Worm (Caenorhabditis elegans) whole organism, L1 larva: Measurements from ENCODE around the gene R02E4.3.

Experiments used
- C16A3.4 ChIP-seq: fragments of 150-350 bp; optimal IDR thresholded peaks from 2 replicates; lab custom pipeline; 2014; ENCODE audit warnings: missing biosample characterization, missing genetic modification characterization
- aha-1 ChIP-seq: fragments of 150-350 bp; optimal IDR thresholded peaks from 2 replicates; lab custom pipeline; 2014; ENCODE audit warnings: missing biosample characterization, missing genetic modification characterization
- ama-1 ChIP-seq: fragments of 150-350 bp; optimal IDR thresholded peaks from 2 replicates; lab custom pipeline; 2014
- blmp-1 ChIP-seq: fragments of 150-350 bp; optimal IDR thresholded peaks from 2 replicates; lab custom pipeline; 2014; ENCODE audit warnings: missing biosample characterization, missing genetic modification characterization
- dsc-1 ChIP-seq: sonication (generic microtip); optimal IDR thresholded peaks from 2 replicates; lab custom pipeline; 2016; ENCODE audit warnings: mild to moderate bottlenecking, missing genetic modification characterization, missing compliant biosample characterization
- egl-13 ChIP-seq: sonication (generic microtip); optimal IDR thresholded peaks from 2 replicates; lab custom pipeline; 2016; ENCODE audit warnings: missing genotype, missing genetic modification reagents, missing genetic modification characterization, missing compliant biosample characterization
- egl-27 ChIP-seq, 2 experiments: fragments of 150-350 bp in 1 of 2; sonication (generic microtip); optimal IDR thresholded peaks; 3 replicates each; lab custom pipeline; 2017 to 2018; ENCODE audit warnings: missing biosample characterization in 2 of 2, missing genetic modification characterization in 2 of 2, missing genetic modification reagents in 2 of 2
- elt-3 ChIP-seq, 6 experiments: fragments of 150-350 bp in 1 of 6; sonication (generic microtip); optimal IDR thresholded peaks; 2 replicates each; lab custom pipeline; 2017 to 2018; ENCODE audit warnings: missing biosample characterization in 6 of 6, missing genetic modification characterization in 6 of 6, inconsistent platforms in 1 of 6
- ets-5 ChIP-seq: fragments of 200-800 bp; sonication (Bioruptor generic); IDR thresholded peaks from 2 replicates; pipeline ENCODE4 v1.3.6; 2022; ENCODE audit warnings: missing genetic modification characterization, missing compliant biosample characterization
- fkh-10 ChIP-seq: sonication (generic microtip); optimal IDR thresholded peaks from 2 replicates; lab custom pipeline; 2017; ENCODE audit warnings: missing biosample characterization, missing genetic modification reagents, missing genetic modification characterization
- fkh-8 ChIP-seq: sonication (generic microtip); optimal IDR thresholded peaks from 2 replicates; lab custom pipeline; 2016; ENCODE audit warnings: mild to moderate bottlenecking, missing genetic modification characterization, missing compliant biosample characterization
- hlh-17 ChIP-seq: fragments of 200-800 bp; sonication (Bioruptor generic); optimal IDR thresholded peaks from 2 replicates; lab custom pipeline; 2018; ENCODE audit warnings: missing genetic modification characterization, mild to moderate bottlenecking, missing compliant biosample characterization, moderate library complexity, borderline replicate concordance
- hlh-4 ChIP-seq: sonication (generic microtip); optimal IDR thresholded peaks from 2 replicates; lab custom pipeline; 2016; ENCODE audit warnings: mild to moderate bottlenecking, missing genetic modification characterization, missing compliant biosample characterization
- isw-1 ChIP-seq: fragments of 200-800 bp; sonication (Bioruptor generic); IDR thresholded peaks from 2 replicates; pipeline ENCODE4 v1.3.6; 2022; ENCODE audit warnings: missing genetic modification characterization, missing compliant biosample characterization
- lin-13 ChIP-seq: fragments of 150-350 bp; optimal IDR thresholded peaks from 2 replicates; lab custom pipeline; 2014; ENCODE audit warnings: missing biosample characterization, missing genetic modification reagents, missing genetic modification characterization
- lin-14 ChIP-seq: fragments of 200-800 bp; sonication (Bioruptor generic); optimal IDR thresholded peaks from 2 replicates; lab custom pipeline; 2018; ENCODE audit warnings: mild to moderate bottlenecking, missing genetic modification characterization, moderate library complexity, missing compliant biosample characterization
- lin-15B ChIP-seq: fragments of 150-350 bp; sonication (generic microtip); optimal IDR thresholded peaks from 3 replicates; lab custom pipeline; 2014; ENCODE audit warnings: missing biosample characterization, missing genetic modification characterization
- lin-35 ChIP-seq, 2 experiments: fragments of 150-350 bp; optimal IDR thresholded peaks; 2 replicates each; lab custom pipeline; 2014; ENCODE audit warnings: missing biosample characterization in 2 of 2, missing genetic modification characterization in 2 of 2, missing genetic modification reagents in 2 of 2
- lin-39 ChIP-seq: fragments of 150-350 bp; optimal IDR thresholded peaks from 2 replicates; lab custom pipeline; 2014; ENCODE audit warnings: missing biosample characterization, missing genetic modification reagents, missing genetic modification characterization
- lsy-2 ChIP-seq, 2 experiments: fragments of 150-350 bp; optimal IDR thresholded peaks; 2 replicates each; lab custom pipeline; 2014; ENCODE audit warnings: missing biosample characterization in 2 of 2, missing genetic modification characterization in 2 of 2
- mab-9 ChIP-seq: fragments of 200-800 bp; sonication (Bioruptor generic); IDR thresholded peaks from 2 replicates; pipeline ENCODE4 v1.3.6; 2022; ENCODE audit warnings: missing genetic modification reagents, missing genetic modification characterization, missing compliant biosample characterization
- nhr-11 ChIP-seq: fragments of 150-350 bp; optimal IDR thresholded peaks from 2 replicates; lab custom pipeline; 2014; ENCODE audit warnings: missing biosample characterization, missing genetic modification characterization
- nhr-12 ChIP-seq: sonication (generic microtip); optimal IDR thresholded peaks from 2 replicates; lab custom pipeline; 2017; ENCODE audit warnings: missing biosample characterization, missing genetic modification characterization
- nhr-19 ChIP-seq: fragments of 200-800 bp; sonication (Bioruptor generic); conservative IDR thresholded peaks from 2 replicates; pipeline ENCODE4 v1.3.6; 2022; ENCODE audit warnings: missing genetic modification characterization, missing compliant biosample characterization
- nhr-237 ChIP-seq: fragments of 150-350 bp; optimal IDR thresholded peaks from 2 replicates; lab custom pipeline; 2014; ENCODE audit warnings: missing biosample characterization, missing genetic modification characterization
- nhr-28 ChIP-seq: fragments of 150-350 bp; optimal IDR thresholded peaks from 2 replicates; lab custom pipeline; 2014; ENCODE audit warnings: missing biosample characterization, missing genetic modification characterization
- nhr-71 ChIP-seq: sonication (generic microtip); optimal IDR thresholded peaks from 2 replicates; lab custom pipeline; 2016; ENCODE audit warnings: mild to moderate bottlenecking, missing genetic modification characterization, moderate library complexity, missing compliant biosample characterization
- nhr-76 ChIP-seq: sonication (generic microtip); optimal IDR thresholded peaks from 2 replicates; lab custom pipeline; 2017; ENCODE audit warnings: missing biosample characterization, missing genetic modification characterization
- nhr-77 ChIP-seq: fragments of 150-350 bp; optimal IDR thresholded peaks from 2 replicates; lab custom pipeline; 2014; ENCODE audit warnings: missing biosample characterization, missing genetic modification characterization
- nhr-85 ChIP-seq: sonication (generic microtip); peaks from one replicate; lab custom pipeline; 2016; ENCODE audit warnings: missing genetic modification characterization, inconsistent platforms, missing compliant biosample characterization
- pag-3 ChIP-seq: sonication (generic microtip); optimal IDR thresholded peaks from 2 replicates; lab custom pipeline; 2017; ENCODE audit warnings: missing genetic modification characterization, mild to moderate bottlenecking, missing compliant biosample characterization, antibody characterized with exemption, borderline replicate concordance; ENCODE audit not compliant: insufficient read depth
- pax-3 ChIP-seq: fragments of 200-800 bp; sonication (Bioruptor generic); optimal IDR thresholded peaks from 2 replicates; lab custom pipeline; 2018; ENCODE audit warnings: mild to moderate bottlenecking, missing genetic modification characterization, moderate library complexity, missing compliant biosample characterization
- rnt-1 ChIP-seq: sonication (generic microtip); optimal IDR thresholded peaks from 2 replicates; lab custom pipeline; 2016; ENCODE audit warnings: mild to moderate bottlenecking, missing genetic modification characterization, moderate library complexity, missing compliant biosample characterization
- skn-1 ChIP-seq: fragments of 150-350 bp; optimal IDR thresholded peaks from 2 replicates; lab custom pipeline; 2014; ENCODE audit warnings: missing biosample characterization, missing genetic modification characterization
- swsn-7 ChIP-seq: sonication (generic microtip); optimal IDR thresholded peaks from 2 replicates; lab custom pipeline; 2016; ENCODE audit warnings: missing genetic modification characterization, missing compliant biosample characterization
- tbx-2 ChIP-seq: sonication (generic microtip); optimal IDR thresholded peaks from 2 replicates; lab custom pipeline; 2016; ENCODE audit warnings: missing genetic modification characterization, missing compliant biosample characterization
- unc-130 ChIP-seq: fragments of 150-350 bp; optimal IDR thresholded peaks from 2 replicates; lab custom pipeline; 2017; ENCODE audit warnings: missing biosample characterization, missing genetic modification characterization, inconsistent platforms
- unc-30 ChIP-seq: sonication (generic microtip); optimal IDR thresholded peaks from 2 replicates; lab custom pipeline; 2017; ENCODE audit warnings: missing biosample characterization, missing genetic modification characterization
- unc-98 ChIP-seq: fragments of 200-800 bp; sonication (Bioruptor generic); IDR thresholded peaks from 2 replicates; pipeline ENCODE4 v1.3.6; 2022; ENCODE audit warnings: missing genetic modification characterization, missing compliant biosample characterization
- xbp-1 ChIP-seq: sonication (generic microtip); optimal IDR thresholded peaks from 2 replicates; lab custom pipeline; 2016; ENCODE audit warnings: missing genetic modification characterization, missing compliant biosample characterization
- zag-1 ChIP-seq: fragments of 150-350 bp; optimal IDR thresholded peaks from 2 replicates; lab custom pipeline; 2014; ENCODE audit warnings: missing biosample characterization, missing genetic modification characterization

The R02E4.3 gene

DNA sequence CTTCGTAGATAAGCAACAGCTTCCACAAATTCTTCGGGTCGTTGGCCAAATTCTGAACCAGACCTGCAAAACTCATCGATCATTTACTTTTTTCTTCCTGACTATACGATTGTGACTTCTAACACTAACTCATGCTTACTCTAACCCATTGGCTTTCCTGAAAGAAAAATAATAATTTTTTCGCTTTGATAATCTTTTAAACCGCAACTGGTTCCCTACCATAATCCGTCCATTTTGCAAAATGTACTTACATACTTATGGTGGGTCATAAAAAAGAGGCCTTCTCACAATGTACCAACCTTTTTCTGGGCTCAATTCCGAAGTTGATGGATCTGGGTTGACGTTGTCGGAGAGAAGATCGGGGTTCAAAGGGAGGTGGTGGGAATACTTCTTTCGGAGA, 6.9 kb downstream of the R02E4.3 start:
- peak; percentile 21 for TF ChIP-seq unc-30 (tag; lab: Kevin White, UChicago)
- TF ChIP-seq mab-9: peak; percentile 51; the same call in 1 of the 2 replicates
- TF ChIP-seq elt-3 (tag; optimal IDR thresholded peaks at IDR 0.05; lab: Kevin White, UChicago): no peak

DNA sequence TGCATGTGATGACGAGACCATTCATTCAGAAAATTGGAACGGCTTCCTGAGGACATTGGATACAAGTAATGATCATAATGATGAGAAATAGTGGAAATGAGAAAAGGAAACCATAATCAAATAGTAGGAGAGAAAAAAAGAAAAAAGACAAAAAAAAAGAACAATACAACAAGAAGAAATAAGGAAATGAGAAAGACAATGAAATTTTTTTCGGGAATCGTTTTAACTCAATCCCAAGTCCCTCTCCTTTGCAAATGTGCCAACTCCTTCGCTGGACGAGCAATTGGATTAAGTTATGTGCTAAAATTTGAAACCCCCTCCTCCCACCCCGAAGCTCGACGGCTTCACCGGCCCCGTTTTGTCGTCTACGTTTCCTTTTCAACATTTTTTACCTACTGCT, 13.0 kb downstream of the R02E4.3 start:
- no peak for TF ChIP-seq skn-1 (tag; lab: Kevin White, UChicago)
- no peak for TF ChIP-seq aha-1 (tag; lab: Kevin White, UChicago)
- no peak for TF ChIP-seq isw-1 (GFP tag; lab: Robert Waterston, UW)
- TF ChIP-seq fkh-10: peak; percentile 23
- peak; percentile 50 for TF ChIP-seq lin-14 (GFP tag; lab: Kevin White, UChicago)

- TF ChIP-seq zag-1 (tag; lab: Kevin White, UChicago): no peak
- no peak for TF ChIP-seq ets-5 (GFP tag; lab: Robert Waterston, UW)
- no peak for TF ChIP-seq nhr-85 (tag; lab: Kevin White, UChicago)
- TF ChIP-seq nhr-12 (tag; lab: Kevin White, UChicago): no peak
- no peak for TF ChIP-seq nhr-11 (tag; lab: Kevin White, UChicago)
- TF ChIP-seq tbx-2 (tag; lab: Kevin White, UChicago): no peak
- TF ChIP-seq nhr-77 (tag; lab: Kevin White, UChicago): no peak
- TF ChIP-seq lin-39 (tag; lab: Kevin White, UChicago): no peak
- TF ChIP-seq xbp-1 (tag; lab: Kevin White, UChicago): no peak
- TF ChIP-seq isw-1 (GFP tag; lab: Robert Waterston, UW): no peak
- no peak for TF ChIP-seq nhr-19 (GFP tag; lab: Robert Waterston, UW)
- no peak for TF ChIP-seq lin-15B (tag; lab: Kevin White, UChicago)
- TF ChIP-seq egl-13 (tag; lab: Kevin White, UChicago): no peak
- TF ChIP-seq hlh-4 (tag; lab: Kevin White, UChicago): no peak
- no peak for TF ChIP-seq lin-13 (GFP tag; lab: Kevin White, UChicago)
- TF ChIP-seq lsy-2 (tag; optimal IDR thresholded peaks at IDR 0.05; lab: Kevin White, UChicago): no peak
- no peak for TF ChIP-seq egl-27 (tag; optimal IDR thresholded peaks at IDR 0.05; lab: Kevin White, UChicago)
- TF ChIP-seq blmp-1 (tag; lab: Kevin White, UChicago): no peak
- TF ChIP-seq pax-3 (tag; lab: Kevin White, UChicago): no peak
These were observed 16.4 kb downstream of the R02E4.3 start for ce11 chrX:4085489-4085888.

- TF ChIP-seq ama-1 (no peak), unc-130 (tag; lab: Kevin White, UChicago) (no peak), nhr-28 (tag; lab: Kevin White, UChicago) (no peak), unc-98 (GFP tag; lab: Robert Waterston, UW) (no peak), pag-3 (tag; lab: Kevin White, UChicago) (no peak), swsn-7 (tag; lab: Kevin White, UChicago) (no peak), nhr-237 (tag; lab: Kevin White, UChicago) (no peak), hlh-17 (GFP tag; lab: Kevin White, UChicago) (no peak)
These were observed 22.7 kb downstream of the R02E4.3 start, which contains the start of gene T06F4.1 for ce11 chrX:4079264-4079663. Gene T06F4.1, minus strand, starts transcription at chrX:4079364.

- TF ChIP-seq nhr-76 (tag; lab: Kevin White, UChicago): no peak
- no peak for TF ChIP-seq dsc-1 (tag; lab: Kevin White, UChicago)
- no peak for TF ChIP-seq lin-35 (GFP tag; optimal IDR thresholded peaks at IDR 0.05; lab: Kevin White, UChicago)
- peak; percentile 55 for TF ChIP-seq rnt-1 (tag; lab: Kevin White, UChicago)
- TF ChIP-seq lin-14 (GFP tag; lab: Kevin White, UChicago): peak; percentile 69
- TF ChIP-seq nhr-71 (tag; lab: Kevin White, UChicago): peak; percentile 53
- peak; percentile 2 for TF ChIP-seq tbx-2 (tag; lab: Kevin White, UChicago)
- TF ChIP-seq fkh-8: no peak
- TF ChIP-seq C16A3.4: no peak
- TF ChIP-seq lin-13 (GFP tag; lab: Kevin White, UChicago): no peak
- no peak for TF ChIP-seq isw-1 (GFP tag; lab: Robert Waterston, UW)
- TF ChIP-seq unc-130 (tag; lab: Kevin White, UChicago): peak; percentile 18
These were observed 26.0 kb downstream of the R02E4.3 start for ce11 chrX:4075934-4076333.
